Fruit fly (Drosophila melanogaster) whole organism, embryonic: Measurements from ENCODE around the gene CG6726.

Source experiments
- Aef1 ChIP-seq: fragments of 200-800 bp; sonication (Bioruptor generic); IDR thresholded peaks from 3 replicates; pipeline ENCODE4 v1.3.6; 2022; ENCODE audit warnings: missing biosample characterization, missing genetic modification characterization
- CG12744 ChIP-seq: fragments of 200-800 bp; sonication (Bioruptor generic); optimal IDR thresholded peaks from 2 replicates; lab custom pipeline; 2016; ENCODE audit warnings: missing biosample characterization, missing genetic modification characterization
- CG13123 ChIP-seq: fragments of 200-800 bp; sonication (Bioruptor generic); optimal IDR thresholded peaks from 2 replicates; lab custom pipeline; 2016; ENCODE audit warnings: missing biosample characterization, missing genetic modification characterization
- CG13894 ChIP-seq: fragments of 200-800 bp; sonication (Bioruptor generic); optimal IDR thresholded peaks from 3 replicates; lab custom pipeline; 2018; ENCODE audit warnings: missing biosample characterization, mild to moderate bottlenecking, missing genetic modification characterization, moderate library complexity
- CG14441 ChIP-seq: fragments of 200-800 bp; sonication (Bioruptor generic); IDR thresholded peaks from 2 replicates; pipeline ENCODE4 v1.3.6; 2022; ENCODE audit warnings: missing biosample characterization, missing genetic modification characterization
- CG15514 ChIP-seq: fragments of 200-800 bp; sonication (Bioruptor generic); optimal IDR thresholded peaks from 3 replicates; lab custom pipeline; 2017; ENCODE audit warnings: missing biosample characterization, missing genetic modification characterization, mild to moderate bottlenecking, moderate library complexity, missing genetic modification reagents
- CG17829 ChIP-seq: fragments of 200-800 bp; optimal IDR thresholded peaks from 2 replicates; lab custom pipeline; 2019; ENCODE audit warnings: missing biosample characterization, mild to moderate bottlenecking, missing genetic modification characterization, moderate library complexity
- CG1832 ChIP-seq: fragments of 200-800 bp; sonication (Bioruptor generic); optimal IDR thresholded peaks from 2 replicates; lab custom pipeline; 2017; ENCODE audit warnings: missing biosample characterization, mild to moderate bottlenecking, missing genetic modification characterization, inconsistent platforms
- CG18619 ChIP-seq: fragments of 200-800 bp; sonication (Bioruptor generic); optimal IDR thresholded peaks from 3 replicates; lab custom pipeline; 2017; ENCODE audit warnings: missing biosample characterization, mild to moderate bottlenecking, missing genetic modification characterization
- CG2678 ChIP-seq: fragments of 200-800 bp; sonication (Bioruptor generic); optimal IDR thresholded peaks from 3 replicates; lab custom pipeline; 2019; ENCODE audit warnings: missing biosample characterization, mild to moderate bottlenecking, missing genetic modification characterization, moderate library complexity
- CG30431 ChIP-seq: fragments of 200-800 bp; sonication (Bioruptor generic); optimal IDR thresholded peaks from 2 replicates; lab custom pipeline; 2017; ENCODE audit warnings: missing biosample characterization, missing genetic modification characterization
- CG31365 ChIP-seq: fragments of 200-800 bp; sonication (Bioruptor generic); optimal IDR thresholded peaks from 2 replicates; lab custom pipeline; 2018; ENCODE audit warnings: missing biosample characterization, mild to moderate bottlenecking, missing genetic modification characterization
- CG32532 ChIP-seq: fragments of 200-800 bp; sonication (Bioruptor generic); IDR thresholded peaks from 2 replicates; pipeline ENCODE4 v1.3.6; 2022; ENCODE audit warnings: missing biosample characterization, missing genetic modification characterization
- CG33557 ChIP-seq: fragments of 200-800 bp; sonication (Bioruptor generic); optimal IDR thresholded peaks from 2 replicates; lab custom pipeline; 2019; ENCODE audit warnings: missing biosample characterization, mild to moderate bottlenecking, missing genetic modification characterization, moderate library complexity
- CG34376 ChIP-seq: fragments of 200-800 bp; sonication (Bioruptor generic); optimal IDR thresholded peaks from 2 replicates; lab custom pipeline; 2018; ENCODE audit warnings: missing biosample characterization, mild to moderate bottlenecking, missing genetic modification characterization
- CG6683 ChIP-seq: fragments of 200-800 bp; sonication (Bioruptor generic); optimal IDR thresholded peaks from 2 replicates; lab custom pipeline; 2017; ENCODE audit warnings: missing biosample characterization, mild to moderate bottlenecking, missing genetic modification characterization, missing genetic modification reagents
- CG7372 ChIP-seq: fragments of 200-800 bp; sonication (Bioruptor generic); IDR thresholded peaks from 2 replicates; pipeline ENCODE4 v1.3.6; 2022; ENCODE audit warnings: missing biosample characterization, missing genetic modification characterization
- CG7987 ChIP-seq: fragments of 200-800 bp; sonication (Bioruptor generic); optimal IDR thresholded peaks from 2 replicates; lab custom pipeline; 2018; ENCODE audit warnings: missing biosample characterization, mild to moderate bottlenecking, missing genetic modification characterization, moderate library complexity
- CG8478 ChIP-seq: fragments of >200 bp; optimal IDR thresholded peaks from 2 replicates; lab custom pipeline; 2018
- CG8944 ChIP-seq: fragments of 200-800 bp; sonication (Bioruptor generic); optimal IDR thresholded peaks from 3 replicates; lab custom pipeline; 2016; ENCODE audit warnings: missing biosample characterization, missing genetic modification characterization
- CG9727 ChIP-seq: fragments of 200-800 bp; sonication (Bioruptor generic); optimal IDR thresholded peaks from 3 replicates; lab custom pipeline; 2017; ENCODE audit warnings: missing biosample characterization, mild to moderate bottlenecking, missing genetic modification characterization
- Dbx ChIP-seq: fragments of 200-800 bp; sonication (Bioruptor generic); IDR thresholded peaks from 3 replicates; pipeline ENCODE4 v1.3.6; 2022; ENCODE audit warnings: missing biosample characterization, missing genetic modification characterization
- Deaf1 ChIP-seq: fragments of 200-800 bp; optimal IDR thresholded peaks from 3 replicates; lab custom pipeline; 2019; ENCODE audit warnings: missing biosample characterization, mild to moderate bottlenecking, missing genetic modification characterization, moderate library complexity
- Dfd ChIP-seq, 2 experiments: fragments of >200 bp; optimal IDR thresholded peaks; 2 replicates each; lab custom pipeline; 2017; ENCODE audit warnings: missing biosample characterization in 2 of 2, missing genetic modification characterization in 2 of 2
- Doc2 ChIP-seq: fragments of 200-800 bp; sonication (Bioruptor generic); IDR thresholded peaks from 2 replicates; pipeline ENCODE4 v1.3.6; 2022; ENCODE audit warnings: missing biosample characterization, missing genetic modification characterization
- Ets65A ChIP-seq: fragments of 200-800 bp; sonication (Bioruptor generic); peaks from one replicate; lab custom pipeline; 2016; ENCODE audit warnings: missing biosample characterization, missing genetic modification characterization
- Hey ChIP-seq: fragments of 200-800 bp; sonication (Bioruptor generic); optimal IDR thresholded peaks from 3 replicates; lab custom pipeline; 2018; ENCODE audit warnings: missing biosample characterization, mild to moderate bottlenecking, missing genetic modification characterization
- Hr39 ChIP-seq: fragments of >200 bp; optimal IDR thresholded peaks from 2 replicates; lab custom pipeline; 2017
- MTF-1 ChIP-seq: fragments of 200-800 bp; sonication (Bioruptor generic); optimal IDR thresholded peaks from 2 replicates; lab custom pipeline; 2018; ENCODE audit warnings: missing biosample characterization, mild to moderate bottlenecking, missing genetic modification characterization, borderline replicate concordance
- cg ChIP-seq: fragments of 200-800 bp; sonication (Bioruptor generic); optimal IDR thresholded peaks from 3 replicates; lab custom pipeline; 2019; ENCODE audit warnings: missing biosample characterization, mild to moderate bottlenecking, missing genetic modification characterization, moderate library complexity
- chinmo ChIP-seq: fragments of 200-800 bp; sonication (Bioruptor generic); IDR thresholded peaks from 4 replicates; pipeline ENCODE4 v1.3.6; 2022; ENCODE audit warnings: missing biosample characterization, missing genetic modification characterization; ENCODE audit not compliant: partially characterized antibody
- corto ChIP-seq: fragments of 200-800 bp; sonication (Bioruptor generic); optimal IDR thresholded peaks from 2 replicates; lab custom pipeline; 2016; ENCODE audit warnings: missing biosample characterization, mild to moderate bottlenecking, missing genetic modification characterization, moderate library complexity
- dysf ChIP-seq: fragments of 200-800 bp; sonication (Bioruptor generic); IDR thresholded peaks from 3 replicates; pipeline ENCODE4 v1.3.6; 2022; ENCODE audit warnings: missing biosample characterization, missing genetic modification characterization
- exex ChIP-seq: fragments of 200-800 bp; sonication (Bioruptor generic); optimal IDR thresholded peaks from 4 replicates; lab custom pipeline; 2018; ENCODE audit warnings: missing biosample characterization, mild to moderate bottlenecking, missing genetic modification characterization, moderate library complexity
- eyg ChIP-seq: fragments of 200-800 bp; sonication (Bioruptor generic); optimal IDR thresholded peaks from 3 replicates; lab custom pipeline; 2016; ENCODE audit warnings: missing biosample characterization, missing genetic modification characterization
- fd64A ChIP-seq: fragments of 200-800 bp; sonication (Bioruptor generic); optimal IDR thresholded peaks from 3 replicates; lab custom pipeline; 2018; ENCODE audit warnings: missing biosample characterization, mild to moderate bottlenecking, missing genetic modification characterization
- grn ChIP-seq: fragments of 200-800 bp; sonication (Bioruptor generic); optimal IDR thresholded peaks from 3 replicates; lab custom pipeline; 2017; ENCODE audit warnings: missing biosample characterization, missing genetic modification characterization
- insv ChIP-seq, 2 experiments: fragments of 200-800 bp; sonication (Bioruptor generic); optimal IDR thresholded peaks; 3 replicates each; lab custom pipeline; 2016 to 2018; ENCODE audit warnings: missing biosample characterization in 2 of 2, missing genetic modification characterization in 2 of 2
- ken ChIP-seq: fragments of 200-800 bp; sonication (Bioruptor generic); IDR thresholded peaks from 3 replicates; pipeline ENCODE4 v1.3.6; 2022; ENCODE audit warnings: missing biosample characterization, missing genetic modification characterization
- pan ChIP-seq, 4 experiments: fragments of >200 bp in 3 of 4; fragments of 200-800 bp in 1 of 4; sonication (Bioruptor generic) in 1 of 4; optimal IDR thresholded peaks in 3 of 4; IDR thresholded peaks in 1 of 4; 2 replicates each; pipeline versions ENCODE4 v1.3.6 to Lab custom; 2017 to 2022; ENCODE audit warnings: missing biosample characterization in 2 of 4, missing genetic modification characterization in 2 of 4, mixed read lengths in 1 of 4
- pfk ChIP-seq: fragments of 200-800 bp; sonication (Bioruptor generic); optimal IDR thresholded peaks from 2 replicates; lab custom pipeline; 2018; ENCODE audit warnings: missing biosample characterization, mild to moderate bottlenecking, missing genetic modification characterization, moderate library complexity
- sens ChIP-seq: fragments of 200-800 bp; sonication (Bioruptor generic); peaks from one replicate; lab custom pipeline; 2016; ENCODE audit warnings: missing biosample characterization, missing genetic modification characterization
- sr ChIP-seq: fragments of 200-800 bp; sonication (Bioruptor generic); IDR thresholded peaks from 3 replicates; pipeline ENCODE4 v1.3.6; 2022; ENCODE audit warnings: missing biosample characterization, missing genetic modification characterization
- stwl ChIP-seq: fragments of 200-800 bp; sonication (Bioruptor generic); optimal IDR thresholded peaks from 3 replicates; lab custom pipeline; 2018; ENCODE audit warnings: missing biosample characterization, mild to moderate bottlenecking, missing genetic modification characterization, moderate library complexity
- sug ChIP-seq: fragments of 200-800 bp; optimal IDR thresholded peaks from 2 replicates; lab custom pipeline; 2019; ENCODE audit warnings: missing biosample characterization, mild to moderate bottlenecking, missing genetic modification characterization, moderate library complexity
- tgo ChIP-seq: fragments of 200-800 bp; sonication (Bioruptor generic); IDR thresholded peaks from 3 replicates; pipeline ENCODE4 v1.3.6; 2022; ENCODE audit warnings: missing biosample characterization, missing genetic modification characterization

The CG6726 gene

dm6 chr3R:23139634-23140010, 48.1 kb downstream of the CG6726 start (continued):
- TF ChIP-seq pan (optimal IDR thresholded peaks at IDR 0.05; lab: Kevin White, UChicago) (no peak), pan (GFP tag; optimal IDR thresholded peaks at IDR 0.05 in 1 of 2, IDR thresholded peaks at IDR 0.05 in 1 of 2) (no peak), Hey (tag; lab: Kevin White, UChicago) (peak; percentile 79), MTF-1 (GFP tag; lab: Kevin White, UChicago) (no peak), dysf (GFP tag; lab: Robert Waterston, UW) (no peak), grn (GFP tag; lab: Kevin White, UChicago) (peak; percentile 53)

dm6 chr3R:23140280-23140679, 48.8 kb downstream of the CG6726 start:
- no peak for TF ChIP-seq pfk (GFP tag; lab: Kevin White, UChicago)
- no peak for TF ChIP-seq ken (GFP tag; lab: Robert Waterston, UW)
- no peak for TF ChIP-seq CG31365 (tag; lab: Kevin White, UChicago)
- TF ChIP-seq Deaf1, result peak; percentile 3
- peak; percentile 14 for TF ChIP-seq MTF-1 (GFP tag; lab: Kevin White, UChicago)
- TF ChIP-seq Hr39 (lab: Kevin White, UChicago), result no peak
- no peak for TF ChIP-seq CG18619 (GFP tag; lab: Kevin White, UChicago)
- peak; percentile 41 for TF ChIP-seq CG34376 (GFP tag; lab: Kevin White, UChicago)
- no peak for TF ChIP-seq stwl (tag; lab: Kevin White, UChicago)
- TF ChIP-seq tgo, result no peak
- TF ChIP-seq CG6683 (GFP tag; lab: Kevin White, UChicago), result no peak
- TF ChIP-seq Dfd (GFP tag; optimal IDR thresholded peaks at IDR 0.05; lab: Kevin White, UChicago), result no peak
- TF ChIP-seq CG2678, result no peak
- TF ChIP-seq CG30431 (GFP tag; lab: Kevin White, UChicago), result no peak
- peak; percentile 90 for TF ChIP-seq exex (tag; lab: Kevin White, UChicago)
- TF ChIP-seq CG14441 (GFP tag; lab: Robert Waterston, UW), result no peak
- TF ChIP-seq sr (GFP tag; lab: Robert Waterston, UW), result no peak
- no peak for TF ChIP-seq CG9727 (GFP tag; lab: Kevin White, UChicago)
- peak; percentile 85 for TF ChIP-seq grn (GFP tag; lab: Kevin White, UChicago)
- no peak for TF ChIP-seq CG13894
- TF ChIP-seq sug (tag; lab: Kevin White, UChicago), result peak; percentile 83
- no peak for TF ChIP-seq fd64A (GFP tag; lab: Kevin White, UChicago)
- TF ChIP-seq, all 482 proteins: peak for 6

- TF ChIP-seq CG12744 (GFP tag; lab: Kevin White, UChicago), result no peak
- TF ChIP-seq sens, result peak; percentile 36
- TF ChIP-seq Ets65A, result peak; percentile 79
- TF ChIP-seq CG8478 (lab: Kevin White, UChicago), result peak; percentile 38
- peak; percentile 68 for TF ChIP-seq CG7372
- no peak for TF ChIP-seq Aef1 (GFP tag; lab: Robert Waterston, UW)
- no peak for TF ChIP-seq CG8944
- TF ChIP-seq insv (GFP tag; optimal IDR thresholded peaks at IDR 0.05; lab: Kevin White, UChicago), result no peak
- TF ChIP-seq Dbx (GFP tag; lab: Robert Waterston, UW), result 0 out of 3 replicates have a peak, but pooled peaks have one; percentile 19
Observed at dm6 chr3R:23141113-23141512, 49.6 kb downstream of the CG6726 start.

- TF ChIP-seq CG7987 (GFP tag; lab: Kevin White, UChicago) (peak; percentile 8), sens (peak; percentile 42), Dfd (GFP tag; optimal IDR thresholded peaks at IDR 0.05; lab: Kevin White, UChicago) (peak in 1 of 2 experiments; percentile 66), Doc2 (GFP tag; lab: Robert Waterston, UW) (no peak), corto (GFP tag; lab: Kevin White, UChicago) (no peak), chinmo (GFP tag; lab: Robert Waterston, UW) (0 out of 4 replicates have a peak, but pooled peaks have one; percentile 18), CG33557 (no peak), CG32532 (GFP tag; lab: Robert Waterston, UW) (peak; percentile 9; the same call in 1 of the 2 replicates), CG13123 (GFP tag; lab: Kevin White, UChicago) (no peak), CG17829 (tag; lab: Kevin White, UChicago) (peak; percentile 26), cg (GFP tag; lab: Kevin White, UChicago) (peak; percentile 100), eyg (GFP tag; lab: Kevin White, UChicago) (no peak), CG15514 (GFP tag; lab: Kevin White, UChicago) (peak; percentile 9), CG1832 (peak; percentile 64)
Observed at dm6 chr3R:23141678-23142338, 50.3 kb downstream of the CG6726 start, which contains the start of gene hh. Gene hh (minus strand): TSS chr3R:23141906.
